Worm (Caenorhabditis elegans) whole organism, L2 larva: ENCODE measurements around the gene F18A1.7.

ENCODE experiments used
- C34F6.9 ChIP-seq: fragments of 150-350 bp; optimal IDR thresholded peaks from 2 replicates; lab custom pipeline; 2014; ENCODE audit warnings: missing biosample characterization, missing genetic modification characterization
- F13H6.1 ChIP-seq: sonication (generic microtip); optimal IDR thresholded peaks from 2 replicates; lab custom pipeline; 2016; ENCODE audit warnings: missing genetic modification characterization, missing compliant biosample characterization
- R02D3.7 ChIP-seq: fragments of 150-350 bp; optimal IDR thresholded peaks from 2 replicates; lab custom pipeline; 2014; ENCODE audit warnings: missing biosample characterization, missing genetic modification characterization
- ZK546.5 ChIP-seq: sonication (generic microtip); optimal IDR thresholded peaks from 2 replicates; lab custom pipeline; 2017; ENCODE audit warnings: missing biosample characterization, missing genetic modification characterization
- aly-2 ChIP-seq: fragments of 150-350 bp; optimal IDR thresholded peaks from 2 replicates; lab custom pipeline; 2014; ENCODE audit warnings: missing biosample characterization, missing genetic modification characterization
- ama-1 ChIP-seq: fragments of 150-350 bp; optimal IDR thresholded peaks from 2 replicates; lab custom pipeline; 2018; ENCODE audit warnings: inconsistent platforms
- ceh-16 ChIP-seq: fragments of 150-350 bp; optimal IDR thresholded peaks from 2 replicates; lab custom pipeline; 2014; ENCODE audit warnings: missing biosample characterization, missing genetic modification characterization
- ceh-82 ChIP-seq: fragments of 150-350 bp; optimal IDR thresholded peaks from 2 replicates; lab custom pipeline; 2014; ENCODE audit warnings: missing biosample characterization, missing genetic modification characterization
- crh-2 ChIP-seq: sonication (generic microtip); optimal IDR thresholded peaks from 2 replicates; lab custom pipeline; 2017; ENCODE audit warnings: missing biosample characterization, missing genetic modification characterization
- dmd-4 ChIP-seq: sonication (generic microtip); optimal IDR thresholded peaks from 2 replicates; lab custom pipeline; 2017; ENCODE audit warnings: missing biosample characterization, missing genetic modification characterization
- egl-27 ChIP-seq: sonication (generic microtip); optimal IDR thresholded peaks from 3 replicates; lab custom pipeline; 2017; ENCODE audit warnings: missing biosample characterization, missing genetic modification reagents, missing genetic modification characterization
- elt-3 ChIP-seq: sonication (generic microtip); optimal IDR thresholded peaks from 2 replicates; lab custom pipeline; 2017; ENCODE audit warnings: missing biosample characterization, missing genetic modification characterization
- fos-1 ChIP-seq: fragments of 150-350 bp; optimal IDR thresholded peaks from 2 replicates; lab custom pipeline; 2014; ENCODE audit warnings: missing biosample characterization, missing genetic modification characterization
- gmeb-1 ChIP-seq: fragments of 150-350 bp; optimal IDR thresholded peaks from 2 replicates; lab custom pipeline; 2014; ENCODE audit warnings: missing biosample characterization, missing genetic modification characterization
- lin-13 ChIP-seq: fragments of 150-350 bp; optimal IDR thresholded peaks from 2 replicates; lab custom pipeline; 2014; ENCODE audit warnings: missing biosample characterization, missing genetic modification reagents, missing genetic modification characterization
- lin-39 ChIP-seq: fragments of 150-350 bp; optimal IDR thresholded peaks from 2 replicates; lab custom pipeline; 2014; ENCODE audit warnings: missing biosample characterization, missing genetic modification reagents, missing genetic modification characterization
- lsy-2 ChIP-seq, 2 experiments: fragments of 150-350 bp in 1 of 2; sonication (generic microtip) in 1 of 2; optimal IDR thresholded peaks; 2 replicates each; lab custom pipeline; 2014 to 2017; ENCODE audit warnings: missing biosample characterization in 2 of 2, missing genetic modification characterization in 2 of 2
- mab-5 ChIP-seq: fragments of 150-350 bp; optimal IDR thresholded peaks from 2 replicates; lab custom pipeline; 2014; ENCODE audit warnings: missing biosample characterization, missing genetic modification characterization
- mbf-1 ChIP-seq: sonication (generic microtip); optimal IDR thresholded peaks from 2 replicates; lab custom pipeline; 2017; ENCODE audit warnings: missing biosample characterization, missing genetic modification characterization
- mdl-1 ChIP-seq, 2 experiments: fragments of 150-350 bp in 1 of 2; sonication (generic microtip) in 1 of 2; optimal IDR thresholded peaks; 2 replicates each; lab custom pipeline; 2017; ENCODE audit warnings: missing biosample characterization in 2 of 2, missing genetic modification characterization in 2 of 2
- nhr-10 ChIP-seq: sonication (generic microtip); optimal IDR thresholded peaks from 2 replicates; lab custom pipeline; 2017; ENCODE audit warnings: missing biosample characterization, missing genetic modification characterization
- nhr-11 ChIP-seq: fragments of 150-350 bp; optimal IDR thresholded peaks from 2 replicates; lab custom pipeline; 2014; ENCODE audit warnings: missing biosample characterization, missing genetic modification characterization
- nhr-12 ChIP-seq: fragments of 150-350 bp; optimal IDR thresholded peaks from 2 replicates; lab custom pipeline; 2014; ENCODE audit warnings: missing biosample characterization, missing genetic modification characterization
- nhr-129 ChIP-seq: fragments of 150-350 bp; optimal IDR thresholded peaks from 2 replicates; lab custom pipeline; 2014; ENCODE audit warnings: missing biosample characterization, missing genetic modification characterization
- nhr-21 ChIP-seq: fragments of 150-350 bp; optimal IDR thresholded peaks from 2 replicates; lab custom pipeline; 2014; ENCODE audit warnings: missing biosample characterization, missing genetic modification characterization
- nhr-23 ChIP-seq: fragments of 150-350 bp; optimal IDR thresholded peaks from 2 replicates; lab custom pipeline; 2014; ENCODE audit warnings: missing biosample characterization, missing genetic modification reagents, missing genetic modification characterization
- nhr-237 ChIP-seq: fragments of 150-350 bp; optimal IDR thresholded peaks from 2 replicates; lab custom pipeline; 2014; ENCODE audit warnings: missing biosample characterization, missing genetic modification characterization
- nhr-25 ChIP-seq: fragments of 150-350 bp; sonication (generic microtip); optimal IDR thresholded peaks from 3 replicates; lab custom pipeline; 2014; ENCODE audit warnings: missing biosample characterization, missing genetic modification characterization
- nhr-6 ChIP-seq: fragments of 150-350 bp; optimal IDR thresholded peaks from 2 replicates; lab custom pipeline; 2014; ENCODE audit warnings: missing biosample characterization, missing genetic modification characterization
- nhr-77 ChIP-seq: fragments of 150-350 bp; optimal IDR thresholded peaks from 2 replicates; lab custom pipeline; 2014; ENCODE audit warnings: missing biosample characterization, missing genetic modification characterization
- sem-4 ChIP-seq: fragments of 150-350 bp; optimal IDR thresholded peaks from 2 replicates; lab custom pipeline; 2014; ENCODE audit warnings: missing biosample characterization, missing genetic modification reagents, missing genetic modification characterization
- skn-1 ChIP-seq: sonication (generic microtip); optimal IDR thresholded peaks from 2 replicates; lab custom pipeline; 2017; ENCODE audit warnings: missing biosample characterization, missing genetic modification characterization
- sma-3 ChIP-seq: sonication (generic microtip); optimal IDR thresholded peaks from 2 replicates; lab custom pipeline; 2016; ENCODE audit warnings: missing genetic modification reagents, missing genetic modification characterization, missing compliant biosample characterization
- snpc-4 ChIP-seq: fragments of 150-350 bp; optimal IDR thresholded peaks from 2 replicates; lab custom pipeline; 2014; ENCODE audit warnings: missing biosample characterization, missing genetic modification characterization
- unc-39 ChIP-seq: fragments of 150-350 bp; optimal IDR thresholded peaks from 2 replicates; lab custom pipeline; 2014; ENCODE audit warnings: missing biosample characterization, missing genetic modification characterization
- unc-55 ChIP-seq: fragments of 150-350 bp; sonication (generic microtip); optimal IDR thresholded peaks from 3 replicates; lab custom pipeline; 2014; ENCODE audit warnings: missing biosample characterization, missing genetic modification reagents, missing genetic modification characterization
- zag-1 ChIP-seq: fragments of 150-350 bp; optimal IDR thresholded peaks from 2 replicates; lab custom pipeline; 2014; ENCODE audit warnings: missing biosample characterization, missing genetic modification characterization
- ztf-1 ChIP-seq: fragments of 200-800 bp; sonication (Bioruptor generic); conservative IDR thresholded peaks from 2 replicates; pipeline ENCODE4 v1.3.6; 2022; ENCODE audit warnings: missing genetic modification characterization, missing compliant biosample characterization
- ztf-11 ChIP-seq: sonication (generic microtip); optimal IDR thresholded peaks from 2 replicates; lab custom pipeline; 2017; ENCODE audit warnings: missing biosample characterization, missing genetic modification characterization
- ztf-4 ChIP-seq: fragments of 150-350 bp; optimal IDR thresholded peaks from 2 replicates; lab custom pipeline; 2014; ENCODE audit warnings: missing biosample characterization, missing genetic modification characterization

The F18A1.7 gene

DNA sequence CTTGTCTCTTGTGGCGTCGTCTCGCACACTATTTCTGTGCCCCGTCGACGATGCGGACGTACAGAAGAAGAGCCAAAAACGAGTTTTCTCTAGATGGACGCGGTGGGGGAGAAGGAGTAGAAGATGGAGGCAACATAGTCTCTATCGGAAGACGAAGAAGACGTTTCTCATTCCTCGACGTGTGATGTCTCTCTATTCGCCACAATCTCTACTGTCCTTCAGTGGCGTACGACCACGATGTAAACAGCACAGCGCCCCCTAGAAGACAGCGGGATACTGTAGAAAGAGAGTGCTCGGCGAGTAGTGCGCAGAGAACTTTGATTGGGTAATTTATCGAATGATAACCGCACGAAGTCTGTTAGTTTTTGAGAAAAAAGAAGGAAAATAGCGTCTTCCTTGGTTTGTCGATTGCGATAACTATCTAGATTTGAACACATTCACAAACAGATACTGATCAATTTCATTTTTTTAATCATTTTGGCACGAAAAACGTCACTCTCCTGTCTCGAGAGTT, 16.0 kb upstream of the F18A1.7 start:
- TF ChIP-seq lsy-2 (tag; optimal IDR thresholded peaks at IDR 0.05; lab: Kevin White, UChicago) (peak in 1 of 2 experiments; percentile 29), ztf-1 (no peak), nhr-21 (tag; lab: Kevin White, UChicago) (no peak), mdl-1 (tag; optimal IDR thresholded peaks at IDR 0.05; lab: Kevin White, UChicago) (no peak), zag-1 (tag; lab: Kevin White, UChicago) (no peak), dmd-4 (no peak), mab-5 (tag; lab: Kevin White, UChicago) (no peak), crh-2 (tag; lab: Kevin White, UChicago) (no peak), unc-55 (no peak), nhr-25 (tag; lab: Kevin White, UChicago) (peak; percentile 42)

DNA sequence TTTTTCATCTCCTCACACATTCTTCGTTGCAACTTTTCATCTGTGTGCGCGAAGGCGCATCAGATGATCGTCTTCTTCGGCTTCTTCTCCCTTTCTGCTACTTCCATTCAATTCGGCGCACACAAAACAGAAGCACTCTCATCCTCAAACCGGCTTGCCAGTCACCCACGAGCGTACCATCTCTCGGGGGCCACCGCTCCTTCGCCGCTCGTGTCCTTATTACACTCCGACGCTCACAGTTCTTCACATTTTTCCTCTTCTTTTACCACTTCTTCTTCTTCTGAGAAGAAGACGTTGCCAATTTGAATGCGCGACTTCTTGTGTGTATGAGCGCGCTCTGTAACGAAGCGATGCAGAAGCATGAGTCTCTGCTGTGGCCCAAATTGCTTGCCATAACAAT, 15.0 kb upstream of the F18A1.7 start:
- TF ChIP-seq skn-1 (tag; lab: Kevin White, UChicago), result no peak
- TF ChIP-seq, all 48 proteins: peak for 0

DNA sequence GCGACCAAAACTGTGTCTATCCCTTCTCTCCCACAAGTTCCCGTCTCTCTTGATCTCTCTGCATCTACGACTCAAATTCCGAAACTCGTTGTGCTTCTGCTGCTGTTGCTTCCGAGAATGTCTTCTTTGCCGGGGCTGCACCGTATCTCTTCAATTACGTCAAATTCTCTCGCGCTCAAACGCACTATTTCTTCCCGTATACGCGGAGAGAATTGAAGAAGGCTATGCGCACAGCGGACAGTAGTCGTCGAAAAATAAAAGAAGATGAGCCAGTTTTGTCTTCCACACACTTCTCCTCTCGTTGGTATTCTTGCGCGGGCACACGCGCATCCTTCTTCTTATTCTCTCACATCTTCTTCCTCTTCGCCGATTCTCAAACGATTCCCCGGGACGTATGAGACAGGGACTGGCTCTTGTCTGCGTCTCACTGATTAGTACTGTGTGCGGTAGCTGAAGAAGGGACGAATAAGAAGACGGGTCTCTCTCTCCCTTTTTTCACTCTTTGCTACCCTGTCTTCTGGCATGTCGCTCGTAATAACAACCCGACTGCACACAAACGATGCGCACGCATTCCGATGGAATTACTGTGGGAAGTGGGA, 12.9 kb upstream of the F18A1.7 start:
- TF ChIP-seq nhr-12 (tag; lab: Kevin White, UChicago), result no peak
- peak; percentile 5 for TF ChIP-seq ceh-16 (tag; lab: Kevin White, UChicago)
- TF ChIP-seq ztf-1, result no peak
- TF ChIP-seq sem-4, result no peak
- TF ChIP-seq nhr-237 (tag; lab: Kevin White, UChicago), result no peak
- no peak for TF ChIP-seq R02D3.7
- no peak for TF ChIP-seq ztf-4 (tag; lab: Kevin White, UChicago)
- TF ChIP-seq mdl-1 (tag; optimal IDR thresholded peaks at IDR 0.05; lab: Kevin White, UChicago), result peak in 1 of 2 experiments; percentile 11
- TF ChIP-seq egl-27 (tag; lab: Kevin White, UChicago), result peak; percentile 16
- TF ChIP-seq gmeb-1 (tag; lab: Kevin White, UChicago), result no peak
- TF ChIP-seq mbf-1 (tag; lab: Kevin White, UChicago), result no peak
- no peak for TF ChIP-seq ztf-11
- TF ChIP-seq sma-3 (GFP tag; lab: Kevin White, UChicago), result peak; percentile 34
- peak; percentile 0 for TF ChIP-seq C34F6.9
- TF ChIP-seq nhr-23 (tag; lab: Kevin White, UChicago), result no peak
- no peak for TF ChIP-seq lin-13 (GFP tag; lab: Kevin White, UChicago)
- no peak for TF ChIP-seq ZK546.5 (tag; lab: Kevin White, UChicago)
- no peak for TF ChIP-seq elt-3 (tag; lab: Kevin White, UChicago)
- TF ChIP-seq lin-39, result no peak
- TF ChIP-seq nhr-11 (tag; lab: Kevin White, UChicago), result no peak
- peak in 1 of 2 experiments; percentile 6 for TF ChIP-seq lsy-2 (tag; optimal IDR thresholded peaks at IDR 0.05; lab: Kevin White, UChicago)
- TF ChIP-seq unc-39 (tag; lab: Kevin White, UChicago), result no peak
- no peak for TF ChIP-seq nhr-21 (tag; lab: Kevin White, UChicago)
- TF ChIP-seq fos-1 (tag; lab: Kevin White, UChicago), result no peak
- no peak for TF ChIP-seq F13H6.1 (tag; lab: Kevin White, UChicago)
- TF ChIP-seq snpc-4 (tag; lab: Kevin White, UChicago), result no peak
- TF ChIP-seq zag-1 (tag; lab: Kevin White, UChicago), result no peak
- TF ChIP-seq nhr-77, result no peak
- peak; percentile 33 for TF ChIP-seq nhr-25 (tag; lab: Kevin White, UChicago)
- TF ChIP-seq ceh-82 (tag; lab: Kevin White, UChicago), result no peak
- TF ChIP-seq nhr-10, result no peak
- peak; percentile 41 for TF ChIP-seq nhr-129 (tag; lab: Kevin White, UChicago)
- no peak for TF ChIP-seq nhr-6 (tag; lab: Kevin White, UChicago)
- TF ChIP-seq mab-5 (tag; lab: Kevin White, UChicago), result no peak
- TF ChIP-seq skn-1 (tag; lab: Kevin White, UChicago), result no peak
- TF ChIP-seq unc-55, result peak; percentile 58
- TF ChIP-seq ama-1, result no peak

DNA sequence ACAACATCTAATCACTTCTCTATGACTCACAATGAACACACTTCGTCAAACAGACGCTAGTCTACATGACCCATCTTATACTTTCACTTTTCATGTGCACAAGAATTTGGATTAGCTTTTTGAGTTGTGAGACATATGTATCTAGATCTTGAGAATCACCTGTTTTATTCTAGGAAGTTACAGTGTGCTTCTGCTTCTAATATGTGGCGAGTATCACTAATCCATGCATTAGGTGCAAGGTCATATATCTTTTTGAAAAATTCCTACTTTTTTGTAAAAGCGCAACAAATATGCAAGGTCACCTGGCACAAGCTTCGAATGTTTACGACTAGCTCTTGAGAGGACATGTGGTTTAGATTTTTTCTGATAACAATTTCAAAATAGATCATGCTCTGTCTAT, 12.2 kb upstream of the F18A1.7 start:
- no peak for TF ChIP-seq aly-2 (tag; lab: Kevin White, UChicago)
- no peak for TF ChIP-seq nhr-25 (tag; lab: Kevin White, UChicago)
- no peak for TF ChIP-seq skn-1 (tag; lab: Kevin White, UChicago)
- TF ChIP-seq nhr-6 (tag; lab: Kevin White, UChicago), result no peak
- no peak for TF ChIP-seq ztf-1
- TF ChIP-seq ama-1, result no peak
- no peak for TF ChIP-seq sma-3 (GFP tag; lab: Kevin White, UChicago)
